Worm (Caenorhabditis elegans) whole organism, L3 larva: ENCODE results near the gene ppat-1.

Experiments used
- ama-1 ChIP-seq: fragments of 150-350 bp; optimal IDR thresholded peaks from 2 replicates; lab custom pipeline; 2018
- ceh-82 ChIP-seq: fragments of 150-350 bp; optimal IDR thresholded peaks from 2 replicates; lab custom pipeline; 2014; ENCODE audit warnings: missing biosample characterization, missing genetic modification characterization
- egl-27 ChIP-seq: sonication (generic microtip); optimal IDR thresholded peaks from 4 replicates; lab custom pipeline; 2017; ENCODE audit warnings: missing biosample characterization, missing genetic modification reagents, missing genetic modification characterization
- fkh-10 ChIP-seq: sonication (generic microtip); optimal IDR thresholded peaks from 2 replicates; lab custom pipeline; 2017; ENCODE audit warnings: missing biosample characterization, missing genetic modification reagents, missing genetic modification characterization
- fos-1 ChIP-seq: fragments of 150-350 bp; optimal IDR thresholded peaks from 2 replicates; lab custom pipeline; 2014; ENCODE audit warnings: missing biosample characterization, missing genetic modification characterization
- lin-39 ChIP-seq: fragments of 150-350 bp; optimal IDR thresholded peaks from 2 replicates; lab custom pipeline; 2018; ENCODE audit warnings: missing biosample characterization, missing genetic modification reagents, missing genetic modification characterization
- nhr-237 ChIP-seq: fragments of 150-350 bp; optimal IDR thresholded peaks from 2 replicates; lab custom pipeline; 2014; ENCODE audit warnings: missing biosample characterization, missing genetic modification characterization
- pha-4 ChIP-seq: fragments of 150-350 bp; optimal IDR thresholded peaks from 2 replicates; lab custom pipeline; 2014; ENCODE audit warnings: missing biosample characterization, missing genetic modification reagents, missing genetic modification characterization
- pqm-1 ChIP-seq: fragments of 150-350 bp; optimal IDR thresholded peaks from 2 replicates; lab custom pipeline; 2017; ENCODE audit warnings: missing biosample characterization, missing genetic modification characterization, inconsistent platforms
- skn-1 ChIP-seq: fragments of 150-350 bp; optimal IDR thresholded peaks from 2 replicates; lab custom pipeline; 2014; ENCODE audit warnings: missing biosample characterization, missing genetic modification characterization
- snpc-4 ChIP-seq: fragments of 150-350 bp; optimal IDR thresholded peaks from 2 replicates; lab custom pipeline; 2014; ENCODE audit warnings: missing biosample characterization, missing genetic modification characterization
- tbx-2 ChIP-seq: sonication (generic microtip); optimal IDR thresholded peaks from 2 replicates; lab custom pipeline; 2016; ENCODE audit warnings: mild to moderate bottlenecking, missing genetic modification characterization, missing compliant biosample characterization
- unc-39 ChIP-seq: sonication (generic microtip); optimal IDR thresholded peaks from 4 replicates; lab custom pipeline; 2017; ENCODE audit warnings: missing biosample characterization, missing genetic modification characterization
- zag-1 ChIP-seq: fragments of 150-350 bp; optimal IDR thresholded peaks from 2 replicates; lab custom pipeline; 2014; ENCODE audit warnings: missing biosample characterization, missing genetic modification characterization

DNA sequence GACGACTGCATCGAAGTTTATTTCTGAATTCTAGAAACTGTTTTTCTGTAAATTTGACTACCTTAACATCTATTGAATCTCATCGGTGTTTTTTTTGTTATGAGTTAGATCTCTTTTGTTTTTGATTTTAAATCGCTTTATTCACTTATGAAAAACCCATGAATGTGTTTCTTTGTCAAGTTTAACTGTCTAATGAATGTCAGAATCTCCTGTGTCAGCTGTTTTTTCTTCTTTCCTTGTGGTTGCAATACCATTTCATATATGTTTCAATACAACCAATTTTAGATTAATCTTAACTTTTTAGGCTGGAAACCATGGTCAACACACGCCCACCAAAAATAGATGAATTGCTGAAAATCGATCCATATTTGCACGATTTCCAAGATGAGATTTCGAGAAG is 6.0 kb downstream of the ppat-1 start, which contains the start of gene T04A8.7:
- TF ChIP-seq fkh-10 (GFP tag; lab: Kevin White, UChicago) (no peak), ceh-82 (tag; lab: Kevin White, UChicago) (no peak), ama-1 (lab: Kevin White, UChicago) (no peak), pha-4 (tag; lab: Kevin White, UChicago) (no peak), pqm-1 (tag; lab: Kevin White, UChicago) (no peak), lin-39 (tag; lab: Kevin White, UChicago) (no peak), fos-1 (no peak), egl-27 (tag; lab: Kevin White, UChicago) (no peak), tbx-2 (tag; lab: Kevin White, UChicago) (no peak), skn-1 (tag; lab: Kevin White, UChicago) (no peak), nhr-237 (tag; lab: Kevin White, UChicago) (no peak), unc-39 (tag; lab: Kevin White, UChicago) (no peak), snpc-4 (tag; lab: Kevin White, UChicago) (no peak), zag-1 (tag; lab: Kevin White, UChicago) (no peak)
